Worm (Caenorhabditis elegans): ENCODE results near the gene F17C11.4.

ce11 chrV:10955681-10956476 lies 4.2 kb downstream of the F17C11.4 start, which contains the start of gene F17C11.13:
- TF ChIP-seq R02D3.7 (tag; optimal IDR thresholded peaks at IDR 0.05) = no peak
- no peak for TF ChIP-seq lin-39 (tag; optimal IDR thresholded peaks at IDR 0.05)
- no peak for TF ChIP-seq nhr-28 (tag; optimal IDR thresholded peaks at IDR 0.05)
- no peak for TF ChIP-seq nhr-25 (tag; optimal IDR thresholded peaks at IDR 0.05; ENCODE audit: borderline replicate concordance, insufficient read depth)
- TF ChIP-seq pha-4 (GFP tag; IDR thresholded peaks at IDR 0.05) = no peak
- no peak for TF ChIP-seq pha-4 (tag; optimal IDR thresholded peaks at IDR 0.05)
- TF ChIP-seq ZK546.5 (tag; optimal IDR thresholded peaks at IDR 0.05) = no peak
- TF ChIP-seq zip-11 (GFP tag; IDR thresholded peaks at IDR 0.05) = no peak

All from whole organism, L4 larva.